Fruit fly (Drosophila melanogaster): ENCODE results near the gene CG32270.

The CG32270 gene

DNA sequence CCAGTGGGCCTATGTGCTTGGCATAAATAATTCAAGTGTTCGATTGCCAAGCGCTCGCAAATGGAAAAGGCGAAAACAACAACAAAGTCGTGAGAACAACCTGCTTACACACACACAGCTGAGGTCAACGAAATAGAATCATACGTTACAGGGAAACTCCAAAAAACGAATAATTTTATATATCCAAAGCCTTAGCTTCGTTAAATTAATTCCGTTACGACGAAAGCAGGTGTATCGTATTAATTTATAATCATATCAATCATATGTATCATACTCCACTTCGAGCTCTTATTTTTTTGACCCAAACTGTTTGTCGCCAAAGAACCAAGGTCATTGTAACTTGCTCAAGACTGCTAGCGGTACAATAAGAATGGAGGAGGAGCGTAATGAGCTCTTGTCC, 29.3 kb downstream of the CG32270 start (continued):
- TF ChIP-seq ranshi (GFP tag; IDR thresholded peaks at IDR 0.05) (peak; percentile 91), CG13894 (tag; optimal IDR thresholded peaks at IDR 0.05) (peak; percentile 61), Hey (tag; optimal IDR thresholded peaks at IDR 0.05) (no peak), CG12942 (GFP tag; optimal IDR thresholded peaks at IDR 0.05) (peak; percentile 61), CG1832 (GFP tag; optimal IDR thresholded peaks at IDR 0.05) (no peak), caup (GFP tag; optimal IDR thresholded peaks at IDR 0.05; ENCODE audit: severe bottlenecking) (peak; percentile 86), pan (optimal IDR thresholded peaks at IDR 0.05) (no peak), pan (GFP tag; optimal IDR thresholded peaks at IDR 0.05 in 1 of 2, IDR thresholded peaks at IDR 0.05 in 1 of 2) (peak in 1 of 2 experiments; percentile 92), CG31224 (GFP tag; IDR thresholded peaks at IDR 0.05) (peak; percentile 82), seq (GFP tag; IDR thresholded peaks at IDR 0.05) (peak; percentile 82), schlank (tag; optimal IDR thresholded peaks at IDR 0.05) (peak; percentile 68), dm (GFP tag; optimal IDR thresholded peaks at IDR 0.05) (peak; percentile 59), CG17612 (GFP tag; IDR thresholded peaks at IDR 0.05) (peak; percentile 67; the same call in 1 of the 2 replicates), CG14860 (GFP tag; IDR thresholded peaks at IDR 0.05; ENCODE audit: partially characterized antibody) (no peak), p53 (GFP tag; optimal IDR thresholded peaks at IDR 0.05) (no peak), CG31388 (GFP tag; optimal IDR thresholded peaks at IDR 0.05) (peak; percentile 44), CG1647 (GFP tag; optimal IDR thresholded peaks at IDR 0.05) (peak; percentile 61), D19A (tag; optimal IDR thresholded peaks at IDR 0.05) (no peak), nom (GFP tag; optimal IDR thresholded peaks at IDR 0.05) (peak; percentile 86), CG18599 (GFP tag; optimal IDR thresholded peaks at IDR 0.05) (peak; percentile 91), en (GFP tag; optimal IDR thresholded peaks at IDR 0.05) (peak; percentile 79), Fer2 (tag; optimal IDR thresholded peaks at IDR 0.05) (peak; percentile 45), CG15011 (GFP tag; optimal IDR thresholded peaks at IDR 0.05) (peak; percentile 81), CG18011 (GFP tag; optimal IDR thresholded peaks at IDR 0.05) (peak; percentile 69), HmgD (GFP tag; optimal IDR thresholded peaks at IDR 0.05) (no peak), CG31365 (tag; optimal IDR thresholded peaks at IDR 0.05) (peak; percentile 72), CG7357 (GFP tag; IDR thresholded peaks at IDR 0.05) (peak; percentile 78), CoRest (tag; optimal IDR thresholded peaks at IDR 0.05) (no peak), HLH3B (GFP tag; IDR thresholded peaks at IDR 0.05) (peak; percentile 86), CG1529 (GFP tag; optimal IDR thresholded peaks at IDR 0.05) (peak; percentile 62), CG4617 (GFP tag; optimal IDR thresholded peaks at IDR 0.05; ENCODE audit: borderline replicate concordance) (no peak), vvl (GFP tag; IDR thresholded peaks at IDR 0.05) (peak; percentile 94), grn (GFP tag; optimal IDR thresholded peaks at IDR 0.05) (no peak), fd96Cb (tag; optimal IDR thresholded peaks at IDR 0.05) (peak; percentile 87), Myb (GFP tag; optimal IDR thresholded peaks at IDR 0.05) (peak; percentile 48), trem (tag; optimal IDR thresholded peaks at IDR 0.05) (peak; percentile 87), CG4707 (GFP tag; optimal IDR thresholded peaks at IDR 0.05) (peak; percentile 63), C15 (GFP tag; IDR thresholded peaks at IDR 0.05) (peak; percentile 81; the same call in 2 of the 3 replicates), ac (GFP tag; optimal IDR thresholded peaks at IDR 0.05) (peak; percentile 26), H15 (GFP tag; IDR thresholded peaks at IDR 0.05) (peak; percentile 89), row (GFP tag; IDR thresholded peaks at IDR 0.05) (peak; percentile 95), Ets97D (GFP tag; optimal IDR thresholded peaks at IDR 0.05) (peak; percentile 46), Fer1 (GFP tag; optimal IDR thresholded peaks at IDR 0.05) (no peak), CG12744 (GFP tag; optimal IDR thresholded peaks at IDR 0.05) (peak; percentile 80), slbo (GFP tag; IDR thresholded peaks at IDR 0.05) (peak; percentile 85), Lhr (GFP tag; optimal IDR thresholded peaks at IDR 0.05) (peak; percentile 34), H2.0 (GFP tag; IDR thresholded peaks at IDR 0.05) (peak; percentile 78), nerfin-2 (GFP tag; IDR thresholded peaks at IDR 0.05; ENCODE audit: partially characterized antibody) (no peak), CG9215 (GFP tag; IDR thresholded peaks at IDR 0.05) (peak; percentile 81), CG15479 (GFP tag; optimal IDR thresholded peaks at IDR 0.05) (no peak), CG17912 (GFP tag; optimal IDR thresholded peaks at IDR 0.05) (no peak)
